Fruit fly (Drosophila melanogaster): ENCODE measurements around the gene qless.
A peak's percentile ranks its signal among the peaks of the same experiment; 100 is the strongest.

Gene qless

DNA sequence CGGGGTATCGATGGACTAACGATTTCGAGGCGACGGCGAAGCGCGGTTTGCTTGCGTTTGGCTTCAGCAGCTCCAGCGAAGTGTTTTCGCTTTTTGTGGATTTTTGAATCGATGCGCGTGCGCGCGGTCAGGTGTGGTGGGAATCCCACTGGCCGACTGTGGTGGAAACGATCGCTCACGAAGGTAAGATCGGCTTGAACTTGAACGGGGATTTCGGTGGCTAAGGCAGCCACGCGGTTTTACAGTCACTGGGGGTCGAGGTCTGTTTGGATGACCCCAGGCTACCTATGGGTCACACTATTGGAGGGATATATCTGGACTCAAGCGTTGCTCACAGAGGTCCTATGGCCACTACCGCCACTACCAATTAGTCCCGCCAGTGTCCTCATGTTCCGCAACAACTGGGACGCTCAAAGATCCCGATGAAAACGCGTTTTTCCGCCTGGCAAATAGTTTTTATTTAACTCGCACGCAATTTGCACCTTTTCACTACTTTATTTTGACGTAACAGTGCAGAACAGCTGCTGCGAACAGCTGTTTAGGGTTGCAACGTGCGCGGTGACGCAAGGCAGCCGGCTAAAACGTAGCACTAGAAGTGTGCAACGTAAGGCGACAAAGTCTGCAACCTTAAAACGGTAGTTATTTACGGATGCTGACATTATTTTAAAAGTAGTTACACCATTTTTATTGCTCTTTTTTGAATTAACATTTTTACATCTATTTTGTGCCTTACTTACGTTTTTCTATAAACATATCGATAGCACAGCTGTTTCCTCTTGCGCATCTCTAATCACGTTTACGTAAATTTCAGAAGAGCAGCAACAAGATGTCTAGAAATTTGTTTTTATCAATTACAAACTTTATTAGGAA lies at the start of gene qless, which contains the start of gene mRpL32 (continued):
- TF ChIP-seq CG9139 (GFP tag; optimal IDR thresholded peaks at IDR 0.05) (no peak), lz (GFP tag; optimal IDR thresholded peaks at IDR 0.05) (peak; percentile 65), Met (GFP tag; optimal IDR thresholded peaks at IDR 0.05) (no peak), CG7368 (GFP tag; optimal IDR thresholded peaks at IDR 0.05) (no peak), CG8632 (GFP tag; optimal IDR thresholded peaks at IDR 0.05) (no peak), net (GFP tag; optimal IDR thresholded peaks at IDR 0.05) (no peak), Hr4 (GFP tag; optimal IDR thresholded peaks at IDR 0.05) (peak; percentile 26), CG6276 (GFP tag; optimal IDR thresholded peaks at IDR 0.05) (no peak), CG4318 (GFP tag; optimal IDR thresholded peaks at IDR 0.05) (no peak), CG10631 (GFP tag; optimal IDR thresholded peaks at IDR 0.05) (peak; percentile 61)

DNA sequence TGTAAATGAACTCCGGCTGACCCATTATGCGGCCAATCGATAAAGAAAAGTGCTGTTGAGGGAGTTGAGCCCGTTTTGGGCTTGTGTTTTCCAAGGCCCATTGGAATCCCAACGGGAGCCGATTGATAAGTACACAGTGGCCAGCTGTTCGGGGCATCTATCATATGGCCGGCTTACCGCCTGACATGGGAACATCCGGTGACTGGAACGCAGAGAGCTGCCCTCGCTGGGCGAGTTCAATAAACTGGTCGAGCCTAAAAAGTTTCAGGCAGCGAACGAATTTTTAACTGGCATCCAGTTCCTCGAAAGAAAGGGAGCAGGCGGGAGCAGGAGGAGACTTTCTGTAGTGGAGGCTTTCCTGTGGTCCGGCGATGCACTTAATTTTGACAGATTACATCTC lies 49.1 kb upstream of the qless start:
- TF ChIP-seq CG8119 (GFP tag; IDR thresholded peaks at IDR 0.05) = no peak
- TF ChIP-seq Eip78C (GFP tag) = peak; percentile 48

dm6 chr3R:31296989-31297388 lies 44.6 kb upstream of the qless start:
- TF ChIP-seq fd85E (GFP tag; optimal IDR thresholded peaks at IDR 0.05) (no peak), CG1621 (tag; optimal IDR thresholded peaks at IDR 0.05) (no peak), CG7368 (GFP tag; optimal IDR thresholded peaks at IDR 0.05) (no peak), Ets21C (GFP tag; optimal IDR thresholded peaks at IDR 0.05) (peak; percentile 26), CG6792 (GFP tag; optimal IDR thresholded peaks at IDR 0.05) (peak; percentile 26), CG32006 (GFP tag; optimal IDR thresholded peaks at IDR 0.05) (peak; percentile 4), CG34406 (GFP tag; optimal IDR thresholded peaks at IDR 0.05) (peak; percentile 3), OdsH (GFP tag; optimal IDR thresholded peaks at IDR 0.05) (peak; percentile 9), CG3032 (tag; optimal IDR thresholded peaks at IDR 0.05) (no peak), CG4318 (GFP tag; optimal IDR thresholded peaks at IDR 0.05) (no peak), Smox (GFP tag; optimal IDR thresholded peaks at IDR 0.05) (peak; percentile 56), Sox102F (GFP tag; optimal IDR thresholded peaks at IDR 0.05) (peak; percentile 74), dsx (GFP tag; optimal IDR thresholded peaks at IDR 0.05; ENCODE audit: poor library complexity, severe bottlenecking) (no peak), CG6854 (GFP tag; optimal IDR thresholded peaks at IDR 0.05) (no peak), eg (GFP tag; IDR thresholded peaks at IDR 0.05) (no peak), salr (GFP tag; optimal IDR thresholded peaks at IDR 0.05) (no peak), Gug (GFP tag; IDR thresholded peaks at IDR 0.05) (no peak), fd59A (GFP tag; optimal IDR thresholded peaks at IDR 0.05) (no peak), Eip78C (GFP tag) (peak; percentile 68), CG6276 (GFP tag; optimal IDR thresholded peaks at IDR 0.05) (no peak), CG3919 (GFP tag; optimal IDR thresholded peaks at IDR 0.05) (peak; percentile 14), Hr38 (GFP tag; optimal IDR thresholded peaks at IDR 0.05) (no peak), Hr4 (GFP tag; optimal IDR thresholded peaks at IDR 0.05) (no peak), dac (GFP tag; optimal IDR thresholded peaks at IDR 0.05) (no peak), Eip75B (GFP tag; optimal IDR thresholded peaks at IDR 0.05) (peak; percentile 11), CG11294 (GFP tag; IDR thresholded peaks at IDR 0.05) (no peak), CG16779 (tag; optimal IDR thresholded peaks at IDR 0.05) (no peak), vri (GFP tag; optimal IDR thresholded peaks at IDR 0.05) (peak; percentile 19), CG11902 (GFP tag; optimal IDR thresholded peaks at IDR 0.05) (no peak), CG8632 (GFP tag; optimal IDR thresholded peaks at IDR 0.05) (peak; percentile 22), acj6 (GFP tag; optimal IDR thresholded peaks at IDR 0.05) (peak; percentile 25), CG31627 (GFP tag; optimal IDR thresholded peaks at IDR 0.05) (peak; percentile 54), pdm3 (GFP tag; optimal IDR thresholded peaks at IDR 0.05) (peak; percentile 33), spab (GFP tag; optimal IDR thresholded peaks at IDR 0.05) (no peak), net (GFP tag; optimal IDR thresholded peaks at IDR 0.05) (no peak), CG11762 (GFP tag; optimal IDR thresholded peaks at IDR 0.05; ENCODE audit: insufficient read depth) (no peak), Sox15 (GFP tag; optimal IDR thresholded peaks at IDR 0.05) (no peak), fkh (GFP tag; optimal IDR thresholded peaks at IDR 0.05) (no peak), esn (GFP tag; optimal IDR thresholded peaks at IDR 0.05) (peak; percentile 70), Hr39 (GFP tag; optimal IDR thresholded peaks at IDR 0.05) (peak; percentile 56), CG10669 (GFP tag; optimal IDR thresholded peaks at IDR 0.05) (no peak)
